Fruit fly (Drosophila melanogaster) whole organism, embryonic: ENCODE measurements around the gene Mst89B.

Source experiments
- Aef1 ChIP-seq: fragments of 200-800 bp; sonication (Bioruptor generic); IDR thresholded peaks from 3 replicates; pipeline ENCODE4 v1.3.6; 2022; ENCODE audit warnings: missing biosample characterization, missing genetic modification characterization
- Atf6 ChIP-seq: fragments of 200-800 bp; sonication (Bioruptor generic); IDR thresholded peaks from 2 replicates; pipeline ENCODE4 v1.3.6; 2022; ENCODE audit warnings: missing biosample characterization, missing genetic modification characterization
- Awh ChIP-seq: fragments of 200-800 bp; sonication (Bioruptor generic); IDR thresholded peaks from 2 replicates; pipeline ENCODE4, ENCODE4 v1.3.6; 2022; ENCODE audit warnings: missing biosample characterization, missing genetic modification characterization
- CG1024 ChIP-seq: fragments of 200-800 bp; sonication (Bioruptor generic); IDR thresholded peaks from 2 replicates; pipeline ENCODE4 v1.3.6; 2022; ENCODE audit warnings: missing biosample characterization, missing genetic modification characterization
- CG12769 ChIP-seq: fragments of 200-800 bp; sonication (Bioruptor generic); optimal IDR thresholded peaks from 2 replicates; lab custom pipeline; 2019; ENCODE audit warnings: missing biosample characterization, mild to moderate bottlenecking, missing genetic modification characterization, moderate library complexity
- CG13424 ChIP-seq: fragments of 200-800 bp; sonication (Bioruptor generic); optimal IDR thresholded peaks from 2 replicates; lab custom pipeline; 2019; ENCODE audit warnings: missing biosample characterization, mild to moderate bottlenecking, missing genetic modification characterization, moderate library complexity
- CG13624 ChIP-seq: fragments of 200-800 bp; sonication (Bioruptor generic); optimal IDR thresholded peaks from 2 replicates; lab custom pipeline; 2016; ENCODE audit warnings: missing biosample characterization, missing genetic modification characterization
- CG14050 ChIP-seq: fragments of 200-800 bp; sonication (Bioruptor generic); IDR thresholded peaks from 3 replicates; pipeline ENCODE4 v1.3.6; 2022; ENCODE audit warnings: missing biosample characterization, missing genetic modification characterization
- CG1603 ChIP-seq: fragments of 200-800 bp; sonication (Bioruptor generic); optimal IDR thresholded peaks from 2 replicates; lab custom pipeline; 2019; ENCODE audit warnings: missing biosample characterization, mild to moderate bottlenecking, missing genetic modification characterization, moderate library complexity
- CG30020 ChIP-seq: fragments of 200-800 bp; optimal IDR thresholded peaks from 2 replicates; lab custom pipeline; 2019; ENCODE audit warnings: missing biosample characterization, mild to moderate bottlenecking, missing genetic modification characterization, moderate library complexity
- CG33557 ChIP-seq: fragments of 200-800 bp; sonication (Bioruptor generic); optimal IDR thresholded peaks from 2 replicates; lab custom pipeline; 2019; ENCODE audit warnings: missing biosample characterization, mild to moderate bottlenecking, missing genetic modification characterization, moderate library complexity
- CG4854 ChIP-seq: fragments of 200-800 bp; sonication (Bioruptor generic); optimal IDR thresholded peaks from 2 replicates; lab custom pipeline; 2016; ENCODE audit warnings: missing biosample characterization, missing genetic modification characterization, inconsistent platforms
- CG6791 ChIP-seq: fragments of 200-800 bp; sonication (Bioruptor generic); IDR thresholded peaks from 3 replicates; pipeline ENCODE4 v1.3.6; 2022; ENCODE audit warnings: missing biosample characterization, missing genetic modification characterization; ENCODE audit not compliant: partially characterized antibody
- CG7786 ChIP-seq: fragments of 200-800 bp; sonication (Bioruptor generic); optimal IDR thresholded peaks from 2 replicates; lab custom pipeline; 2016; ENCODE audit warnings: missing biosample characterization, missing genetic modification characterization
- CG7839 ChIP-seq: fragments of 200-800 bp; sonication (Bioruptor generic); optimal IDR thresholded peaks from 3 replicates; lab custom pipeline; 2018; ENCODE audit warnings: missing biosample characterization, mild to moderate bottlenecking, missing genetic modification characterization, moderate library complexity
- CG8290 ChIP-seq, 3 experiments: fragments of 200-800 bp; sonication (Bioruptor generic); optimal IDR thresholded peaks; 2 replicates each; lab custom pipeline; 2016 to 2019; ENCODE audit warnings: missing biosample characterization in 3 of 3, missing genetic modification characterization in 3 of 3, mild to moderate bottlenecking in 2 of 3, moderate library complexity in 1 of 3
- CG9797 ChIP-seq: fragments of 200-800 bp; sonication (Bioruptor generic); optimal IDR thresholded peaks from 3 replicates; lab custom pipeline; 2018; ENCODE audit warnings: missing biosample characterization, mild to moderate bottlenecking, missing genetic modification characterization
- Ets97D ChIP-seq: fragments of 200-800 bp; sonication (Bioruptor generic); optimal IDR thresholded peaks from 3 replicates; lab custom pipeline; 2016; ENCODE audit warnings: missing biosample characterization, missing genetic modification characterization
- Fer2 ChIP-seq: fragments of 200-800 bp; sonication (Bioruptor generic); optimal IDR thresholded peaks from 2 replicates; lab custom pipeline; 2018; ENCODE audit warnings: missing biosample characterization, mild to moderate bottlenecking, missing genetic modification characterization, moderate library complexity
- Fer3 ChIP-seq: fragments of 200-800 bp; sonication (Bioruptor generic); optimal IDR thresholded peaks from 2 replicates; lab custom pipeline; 2018; ENCODE audit warnings: missing biosample characterization, mild to moderate bottlenecking, missing genetic modification characterization, moderate library complexity
- GATAe ChIP-seq: fragments of 200-800 bp; sonication (Bioruptor generic); conservative IDR thresholded peaks from 2 replicates; pipeline ENCODE4 v1.3.6; 2022; ENCODE audit warnings: missing biosample characterization, missing genetic modification characterization
- Gsc ChIP-seq: fragments of 200-800 bp; sonication (Bioruptor generic); IDR thresholded peaks from 2 replicates; pipeline ENCODE4 v1.3.6; 2022; ENCODE audit warnings: missing biosample characterization, missing genetic modification characterization
- Gug ChIP-seq: fragments of 200-800 bp; sonication (Bioruptor generic); IDR thresholded peaks from 4 replicates; pipeline ENCODE4 v1.3.6; 2022; ENCODE audit warnings: missing biosample characterization, missing genetic modification characterization
- HmgZ ChIP-seq: fragments of 200-800 bp; sonication (Bioruptor generic); optimal IDR thresholded peaks from 2 replicates; lab custom pipeline; 2018; ENCODE audit warnings: missing biosample characterization, mild to moderate bottlenecking, missing genetic modification characterization
- Lpt ChIP-seq: fragments of >200 bp; optimal IDR thresholded peaks from 2 replicates; lab custom pipeline; 2018; ENCODE audit warnings: missing biosample characterization, missing genetic modification characterization
- MTF-1 ChIP-seq: fragments of 200-800 bp; sonication (Bioruptor generic); optimal IDR thresholded peaks from 2 replicates; lab custom pipeline; 2018; ENCODE audit warnings: missing biosample characterization, mild to moderate bottlenecking, missing genetic modification characterization, borderline replicate concordance
- Oli ChIP-seq: fragments of 200-800 bp; sonication (Bioruptor generic); optimal IDR thresholded peaks from 2 replicates; lab custom pipeline; 2018; ENCODE audit warnings: missing biosample characterization, mild to moderate bottlenecking, missing genetic modification characterization, moderate library complexity
- Pdp1 ChIP-seq, 2 experiments: fragments of 200-800 bp; sonication (Bioruptor generic); optimal IDR thresholded peaks; 3 replicates each; lab custom pipeline; 2016; ENCODE audit warnings: missing biosample characterization in 2 of 2, missing genetic modification characterization in 2 of 2, mild to moderate bottlenecking in 1 of 2, moderate library complexity in 1 of 2
- Ptx1 ChIP-seq: fragments of 200-800 bp; sonication (Bioruptor generic); IDR thresholded peaks from 2 replicates; pipeline ENCODE4 v1.3.6; 2022; ENCODE audit warnings: missing biosample characterization, missing genetic modification characterization
- Vsx1 ChIP-seq: fragments of 200-800 bp; sonication (Bioruptor generic); optimal IDR thresholded peaks from 2 replicates; lab custom pipeline; 2017; ENCODE audit warnings: missing biosample characterization, mild to moderate bottlenecking, missing genetic modification characterization, missing genetic modification reagents
- abd-A ChIP-seq: fragments of 200-800 bp; sonication (Bioruptor generic); optimal IDR thresholded peaks from 3 replicates; lab custom pipeline; 2019; ENCODE audit warnings: missing biosample characterization, mild to moderate bottlenecking, missing genetic modification characterization, moderate library complexity
- cg ChIP-seq: fragments of 200-800 bp; sonication (Bioruptor generic); optimal IDR thresholded peaks from 3 replicates; lab custom pipeline; 2019; ENCODE audit warnings: missing biosample characterization, mild to moderate bottlenecking, missing genetic modification characterization, moderate library complexity
- corto ChIP-seq: fragments of 200-800 bp; sonication (Bioruptor generic); optimal IDR thresholded peaks from 2 replicates; lab custom pipeline; 2016; ENCODE audit warnings: missing biosample characterization, mild to moderate bottlenecking, missing genetic modification characterization, moderate library complexity
- en ChIP-seq: fragments of 200-800 bp; sonication (Bioruptor generic); optimal IDR thresholded peaks from 2 replicates; lab custom pipeline; 2016; ENCODE audit warnings: missing biosample characterization, missing genetic modification characterization
- fd102C ChIP-seq: fragments of 200-800 bp; sonication (Bioruptor generic); optimal IDR thresholded peaks from 2 replicates; lab custom pipeline; 2018; ENCODE audit warnings: missing biosample characterization, mild to moderate bottlenecking, missing genetic modification characterization, moderate library complexity
- fd64A ChIP-seq: fragments of 200-800 bp; sonication (Bioruptor generic); optimal IDR thresholded peaks from 3 replicates; lab custom pipeline; 2018; ENCODE audit warnings: missing biosample characterization, mild to moderate bottlenecking, missing genetic modification characterization
- fru ChIP-seq: fragments of >200 bp; optimal IDR thresholded peaks from 2 replicates; lab custom pipeline; 2017
- kah ChIP-seq: fragments of 200-800 bp; sonication (Bioruptor generic); optimal IDR thresholded peaks from 2 replicates; lab custom pipeline; 2018; ENCODE audit warnings: missing biosample characterization, mild to moderate bottlenecking, missing genetic modification characterization
- lola ChIP-seq, 3 experiments: fragments of >200 bp in 2 of 3; fragments of 200-800 bp in 1 of 3; sonication (Bioruptor generic) in 1 of 3; optimal IDR thresholded peaks; 2 replicates each; lab custom pipeline; 2017 to 2019; ENCODE audit warnings: missing biosample characterization in 3 of 3, missing genetic modification characterization in 3 of 3, mild to moderate bottlenecking in 1 of 3, moderate library complexity in 1 of 3
- odd ChIP-seq: fragments of 200-800 bp; sonication (Bioruptor generic); optimal IDR thresholded peaks from 2 replicates; lab custom pipeline; 2017; ENCODE audit warnings: missing biosample characterization, mild to moderate bottlenecking, missing genetic modification characterization
- phol ChIP-seq: fragments of 200-800 bp; sonication (Bioruptor generic); optimal IDR thresholded peaks from 3 replicates; lab custom pipeline; 2018; ENCODE audit warnings: missing biosample characterization, mild to moderate bottlenecking, missing genetic modification characterization, moderate library complexity
- pros ChIP-seq: fragments of 200-800 bp; sonication (Bioruptor generic); optimal IDR thresholded peaks from 3 replicates; lab custom pipeline; 2019; ENCODE audit warnings: missing biosample characterization, mild to moderate bottlenecking, missing genetic modification characterization, moderate library complexity
- ranshi ChIP-seq: fragments of 200-800 bp; sonication (Bioruptor generic); IDR thresholded peaks from 2 replicates; pipeline ENCODE4 v1.3.6; 2022; ENCODE audit warnings: missing biosample characterization, missing genetic modification characterization
- salm ChIP-seq: fragments of 200-800 bp; sonication (Bioruptor generic); optimal IDR thresholded peaks from 2 replicates; lab custom pipeline; 2018; ENCODE audit warnings: missing biosample characterization, mild to moderate bottlenecking, missing genetic modification characterization
- sisA ChIP-seq: fragments of 200-800 bp; sonication (Bioruptor generic); IDR thresholded peaks from 2 replicates; pipeline ENCODE4 v1.3.6; 2022; ENCODE audit warnings: missing biosample characterization, missing genetic modification characterization
- slbo ChIP-seq: fragments of 200-800 bp; sonication (Bioruptor generic); IDR thresholded peaks from 2 replicates; pipeline ENCODE4 v1.3.6; 2022; ENCODE audit warnings: missing biosample characterization, missing genetic modification characterization
- sqz ChIP-seq: fragments of 200-800 bp; sonication (Bioruptor generic); optimal IDR thresholded peaks from 3 replicates; lab custom pipeline; 2018; ENCODE audit warnings: missing biosample characterization, mild to moderate bottlenecking, missing genetic modification characterization
- tx ChIP-seq: fragments of 200-800 bp; sonication (Bioruptor generic); optimal IDR thresholded peaks from 2 replicates; lab custom pipeline; 2016; ENCODE audit warnings: missing biosample characterization, missing genetic modification characterization

The Mst89B gene

dm6 chr3R:16224415-16225165 is 42.2 kb upstream of the Mst89B start (continued):
- TF ChIP-seq sqz (GFP tag; lab: Kevin White, UChicago) (peak; percentile 95), Ptx1 (GFP tag; lab: Robert Waterston, UW) (no peak), Oli (tag; lab: Kevin White, UChicago) (peak; percentile 98), fd64A (GFP tag; lab: Kevin White, UChicago) (peak; percentile 96), Gsc (GFP tag; lab: Robert Waterston, UW) (no peak), CG7839 (tag; lab: Kevin White, UChicago) (peak; percentile 98), CG13624 (GFP tag; lab: Kevin White, UChicago) (peak; percentile 98), HmgZ (tag; lab: Kevin White, UChicago) (peak; percentile 96), lola (GFP tag; optimal IDR thresholded peaks at IDR 0.05; lab: Kevin White, UChicago) (peak in 1 of 3 experiments; percentile 98), Fer2 (peak; percentile 94), GATAe (no peak), pros (peak; percentile 91), CG9797 (GFP tag; lab: Kevin White, UChicago) (peak; percentile 60), CG13424 (peak; percentile 98), corto (peak; percentile 73), CG7786 (GFP tag; lab: Kevin White, UChicago) (peak; percentile 98), Gug (GFP tag; lab: Robert Waterston, UW) (peak; percentile 95), CG33557 (GFP tag; lab: Kevin White, UChicago) (peak; percentile 96), tx (GFP tag; lab: Kevin White, UChicago) (peak; percentile 97), salm (tag; lab: Kevin White, UChicago) (peak; percentile 97), CG6791 (GFP tag; lab: Robert Waterston, UW) (no peak), Lpt (no peak), en (GFP tag; lab: Kevin White, UChicago) (peak; percentile 96), Vsx1 (GFP tag; lab: Kevin White, UChicago) (peak; percentile 95), MTF-1 (GFP tag; lab: Kevin White, UChicago) (peak; percentile 95), CG14050 (GFP tag; lab: Robert Waterston, UW) (no peak), Awh (GFP tag; lab: Robert Waterston, UW) (no peak), CG8290 (GFP tag; optimal IDR thresholded peaks at IDR 0.05; lab: Kevin White, UChicago) (peak; percentile 92), CG8290 (tag; optimal IDR thresholded peaks at IDR 0.05; lab: Kevin White, UChicago) (peak; percentile 74 to 82), kah (GFP tag; lab: Kevin White, UChicago) (peak; percentile 91), Atf6 (GFP tag; lab: Robert Waterston, UW) (no peak), fru (lab: Kevin White, UChicago) (no peak), sisA (GFP tag; lab: Robert Waterston, UW) (no peak), fd102C (peak; percentile 44), Fer3 (tag; lab: Kevin White, UChicago) (peak; percentile 98), slbo (GFP tag; lab: Robert Waterston, UW) (no peak), CG30020 (tag; lab: Kevin White, UChicago) (peak; percentile 84), CG1603 (tag; lab: Kevin White, UChicago) (peak; percentile 90), cg (GFP tag; lab: Kevin White, UChicago) (peak; percentile 91), CG12769 (tag; lab: Kevin White, UChicago) (peak; percentile 88), CG4854 (peak; percentile 97), ranshi (GFP tag; lab: Robert Waterston, UW) (no peak), CG1024 (no peak), odd (peak; percentile 96), Ets97D (GFP tag; lab: Kevin White, UChicago) (peak; percentile 89), Aef1 (GFP tag; lab: Robert Waterston, UW) (no peak), Pdp1 (GFP tag; optimal IDR thresholded peaks at IDR 0.05; lab: Kevin White, UChicago) (peak; percentile 93 to 97), abd-A (tag; lab: Kevin White, UChicago) (peak; percentile 96), phol (tag; lab: Kevin White, UChicago) (peak; percentile 97)
